Worm (Caenorhabditis elegans) whole organism, mixed stage, embryonic: Measurements from ENCODE around the gene gck-2.

Experiments
- blmp-1 ChIP-seq: fragments of 150-350 bp; optimal IDR thresholded peaks from 2 replicates; lab custom pipeline; 2014; ENCODE audit warnings: missing biosample characterization, missing genetic modification characterization
- drap-1 ChIP-seq: fragments of 200-800 bp; sonication (Bioruptor generic); optimal IDR thresholded peaks from 3 replicates; lab custom pipeline; 2018; ENCODE audit warnings: mild to moderate bottlenecking, missing genetic modification characterization, missing compliant biosample characterization
- lin-13 ChIP-seq: fragments of 150-350 bp; optimal IDR thresholded peaks from 2 replicates; lab custom pipeline; 2014; ENCODE audit warnings: missing biosample characterization, missing genetic modification characterization
- lin-32 ChIP-seq: fragments of 200-800 bp; sonication (Bioruptor generic); optimal IDR thresholded peaks from 2 replicates; lab custom pipeline; 2018; ENCODE audit warnings: mild to moderate bottlenecking, missing genetic modification characterization, missing compliant biosample characterization
- lsy-2 ChIP-seq: fragments of 150-350 bp; optimal IDR thresholded peaks from 2 replicates; lab custom pipeline; 2014; ENCODE audit warnings: missing biosample characterization, missing genetic modification characterization
- mep-1 ChIP-seq: fragments of 150-350 bp; optimal IDR thresholded peaks from 2 replicates; lab custom pipeline; 2017; ENCODE audit warnings: missing biosample characterization, missing genetic modification reagents, missing genetic modification characterization, inconsistent platforms
- mls-2 ChIP-seq: sonication (generic microtip); optimal IDR thresholded peaks from 2 replicates; lab custom pipeline; 2016; ENCODE audit warnings: mild to moderate bottlenecking, missing genetic modification characterization, moderate library complexity, missing compliant biosample characterization
- nhr-12 ChIP-seq: fragments of 150-350 bp; optimal IDR thresholded peaks from 2 replicates; lab custom pipeline; 2014; ENCODE audit warnings: missing biosample characterization, missing genetic modification characterization
- nhr-76 ChIP-seq: sonication (generic microtip); optimal IDR thresholded peaks from 2 replicates; lab custom pipeline; 2017; ENCODE audit warnings: missing biosample characterization, missing genetic modification characterization
- pha-4 ChIP-seq: fragments of 150-350 bp; optimal IDR thresholded peaks from 2 replicates; lab custom pipeline; 2018; ENCODE audit warnings: missing biosample characterization, missing genetic modification reagents, missing genetic modification characterization
- snpc-4 ChIP-seq: fragments of 150-350 bp; optimal IDR thresholded peaks from 2 replicates; lab custom pipeline; 2014; ENCODE audit warnings: missing biosample characterization, missing genetic modification characterization
- unc-120 ChIP-seq: sonication (generic microtip); optimal IDR thresholded peaks from 2 replicates; lab custom pipeline; 2017; ENCODE audit warnings: missing genetic modification characterization, missing compliant biosample characterization; ENCODE audit not compliant: poor library complexity, severe bottlenecking
- unc-39 ChIP-seq: fragments of 150-350 bp; optimal IDR thresholded peaks from 2 replicates; lab custom pipeline; 2014; ENCODE audit warnings: missing biosample characterization, missing genetic modification characterization

DNA sequence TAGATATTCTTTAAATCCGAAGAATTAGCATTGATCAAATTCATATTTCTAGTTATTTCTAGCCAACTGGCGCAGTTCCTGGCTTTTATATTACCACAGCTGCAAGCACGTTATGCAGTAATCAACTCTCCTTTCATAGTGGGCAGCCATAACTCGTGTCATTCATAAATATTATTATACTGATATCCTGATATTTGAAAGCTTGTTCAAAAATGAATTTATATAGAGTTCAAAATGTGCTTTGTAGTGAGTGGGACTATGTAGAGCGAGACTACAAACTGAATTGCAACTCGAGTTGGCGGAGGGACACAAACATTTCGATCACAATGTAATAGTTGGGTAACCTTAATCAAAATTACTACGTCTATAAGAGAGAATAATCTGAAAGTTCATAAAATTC is 20.8 kb downstream of the gck-2 start, which contains the start of gene srh-30:
- TF ChIP-seq blmp-1 (no peak), snpc-4 (no peak), nhr-12 (tag; lab: Kevin White, UChicago) (no peak), unc-120 (no peak), nhr-76 (no peak), lsy-2 (tag; lab: Kevin White, UChicago) (no peak), mep-1 (tag; lab: Kevin White, UChicago) (no peak), pha-4 (tag; lab: Kevin White, UChicago) (no peak), lin-32 (no peak), mls-2 (no peak), lin-13 (no peak), drap-1 (GFP tag; lab: Kevin White, UChicago) (no peak), unc-39 (no peak)
